Worm (Caenorhabditis elegans) whole organism, L2 larva: Measurements from ENCODE around the gene W10G11.2.

Source experiments
- C34F6.9 ChIP-seq: fragments of 150-350 bp; optimal IDR thresholded peaks from 2 replicates; lab custom pipeline; 2014; ENCODE audit warnings: missing biosample characterization, missing genetic modification characterization
- F13H6.1 ChIP-seq: sonication (generic microtip); optimal IDR thresholded peaks from 2 replicates; lab custom pipeline; 2016; ENCODE audit warnings: missing genetic modification characterization, missing compliant biosample characterization
- Y55F3AM.14 ChIP-seq: fragments of 200-800 bp; sonication (Bioruptor generic); optimal IDR thresholded peaks from 2 replicates; lab custom pipeline; 2018; ENCODE audit warnings: mild to moderate bottlenecking, missing genetic modification characterization, missing compliant biosample characterization
- ZK546.5 ChIP-seq: sonication (generic microtip); optimal IDR thresholded peaks from 2 replicates; lab custom pipeline; 2017; ENCODE audit warnings: missing biosample characterization, missing genetic modification characterization
- aly-2 ChIP-seq: fragments of 150-350 bp; optimal IDR thresholded peaks from 2 replicates; lab custom pipeline; 2014; ENCODE audit warnings: missing biosample characterization, missing genetic modification characterization
- ama-1 ChIP-seq: fragments of 150-350 bp; optimal IDR thresholded peaks from 2 replicates; lab custom pipeline; 2018; ENCODE audit warnings: inconsistent platforms
- blmp-1 ChIP-seq: sonication (generic microtip); optimal IDR thresholded peaks from 2 replicates; lab custom pipeline; 2017; ENCODE audit warnings: missing genetic modification characterization, mild to moderate bottlenecking, missing compliant biosample characterization, antibody characterized with exemption, moderate library complexity; ENCODE audit not compliant: insufficient read depth
- ceh-16 ChIP-seq: fragments of 150-350 bp; optimal IDR thresholded peaks from 2 replicates; lab custom pipeline; 2014; ENCODE audit warnings: missing biosample characterization, missing genetic modification characterization
- ceh-82 ChIP-seq: fragments of 150-350 bp; optimal IDR thresholded peaks from 2 replicates; lab custom pipeline; 2014; ENCODE audit warnings: missing biosample characterization, missing genetic modification characterization
- egl-27 ChIP-seq: sonication (generic microtip); optimal IDR thresholded peaks from 3 replicates; lab custom pipeline; 2017; ENCODE audit warnings: missing biosample characterization, missing genetic modification reagents, missing genetic modification characterization
- elt-1 ChIP-seq: fragments of 150-350 bp; optimal IDR thresholded peaks from 2 replicates; lab custom pipeline; 2014; ENCODE audit warnings: missing biosample characterization, missing genetic modification characterization
- elt-3 ChIP-seq: sonication (generic microtip); optimal IDR thresholded peaks from 2 replicates; lab custom pipeline; 2017; ENCODE audit warnings: missing biosample characterization, missing genetic modification characterization
- lin-13 ChIP-seq: fragments of 150-350 bp; optimal IDR thresholded peaks from 2 replicates; lab custom pipeline; 2014; ENCODE audit warnings: missing biosample characterization, missing genetic modification reagents, missing genetic modification characterization
- lin-39 ChIP-seq: fragments of 150-350 bp; optimal IDR thresholded peaks from 2 replicates; lab custom pipeline; 2014; ENCODE audit warnings: missing biosample characterization, missing genetic modification reagents, missing genetic modification characterization
- lsy-2 ChIP-seq, 2 experiments: fragments of 150-350 bp in 1 of 2; sonication (generic microtip) in 1 of 2; optimal IDR thresholded peaks; 2 replicates each; lab custom pipeline; 2014 to 2017; ENCODE audit warnings: missing biosample characterization in 2 of 2, missing genetic modification characterization in 2 of 2
- mab-5 ChIP-seq: fragments of 150-350 bp; optimal IDR thresholded peaks from 2 replicates; lab custom pipeline; 2014; ENCODE audit warnings: missing biosample characterization, missing genetic modification characterization
- mbf-1 ChIP-seq: sonication (generic microtip); optimal IDR thresholded peaks from 2 replicates; lab custom pipeline; 2017; ENCODE audit warnings: missing biosample characterization, missing genetic modification characterization
- mdl-1 ChIP-seq, 2 experiments: fragments of 150-350 bp in 1 of 2; sonication (generic microtip) in 1 of 2; optimal IDR thresholded peaks; 2 replicates each; lab custom pipeline; 2017; ENCODE audit warnings: missing biosample characterization in 2 of 2, missing genetic modification characterization in 2 of 2
- nhr-10 ChIP-seq: sonication (generic microtip); optimal IDR thresholded peaks from 2 replicates; lab custom pipeline; 2017; ENCODE audit warnings: missing biosample characterization, missing genetic modification characterization
- nhr-11 ChIP-seq: fragments of 150-350 bp; optimal IDR thresholded peaks from 2 replicates; lab custom pipeline; 2014; ENCODE audit warnings: missing biosample characterization, missing genetic modification characterization
- nhr-12 ChIP-seq: fragments of 150-350 bp; optimal IDR thresholded peaks from 2 replicates; lab custom pipeline; 2014; ENCODE audit warnings: missing biosample characterization, missing genetic modification characterization
- nhr-21 ChIP-seq: fragments of 150-350 bp; optimal IDR thresholded peaks from 2 replicates; lab custom pipeline; 2014; ENCODE audit warnings: missing biosample characterization, missing genetic modification characterization
- nhr-23 ChIP-seq: fragments of 150-350 bp; optimal IDR thresholded peaks from 2 replicates; lab custom pipeline; 2014; ENCODE audit warnings: missing biosample characterization, missing genetic modification reagents, missing genetic modification characterization
- nhr-25 ChIP-seq: fragments of 150-350 bp; sonication (generic microtip); optimal IDR thresholded peaks from 3 replicates; lab custom pipeline; 2014; ENCODE audit warnings: missing biosample characterization, missing genetic modification characterization
- nhr-6 ChIP-seq: fragments of 150-350 bp; optimal IDR thresholded peaks from 2 replicates; lab custom pipeline; 2014; ENCODE audit warnings: missing biosample characterization, missing genetic modification characterization
- nhr-77 ChIP-seq: fragments of 150-350 bp; optimal IDR thresholded peaks from 2 replicates; lab custom pipeline; 2014; ENCODE audit warnings: missing biosample characterization, missing genetic modification characterization
- peb-1 ChIP-seq: fragments of 150-350 bp; optimal IDR thresholded peaks from 2 replicates; lab custom pipeline; 2014; ENCODE audit warnings: missing biosample characterization, missing genetic modification characterization
- sem-4 ChIP-seq: fragments of 150-350 bp; optimal IDR thresholded peaks from 2 replicates; lab custom pipeline; 2014; ENCODE audit warnings: missing biosample characterization, missing genetic modification reagents, missing genetic modification characterization
- skn-1 ChIP-seq: sonication (generic microtip); optimal IDR thresholded peaks from 2 replicates; lab custom pipeline; 2017; ENCODE audit warnings: missing biosample characterization, missing genetic modification characterization
- sma-3 ChIP-seq: sonication (generic microtip); optimal IDR thresholded peaks from 2 replicates; lab custom pipeline; 2016; ENCODE audit warnings: missing genetic modification reagents, missing genetic modification characterization, missing compliant biosample characterization
- sma-9 ChIP-seq, 2 experiments: fragments of 150-350 bp in 1 of 2; sonication (generic microtip) in 1 of 2; optimal IDR thresholded peaks; 2 replicates each; lab custom pipeline; 2014 to 2016; ENCODE audit warnings: missing genetic modification characterization in 2 of 2, mild to moderate bottlenecking in 1 of 2, missing biosample characterization in 1 of 2, missing compliant biosample characterization in 1 of 2, missing genetic modification reagents in 1 of 2, moderate library complexity in 1 of 2
- snpc-4 ChIP-seq: fragments of 150-350 bp; optimal IDR thresholded peaks from 2 replicates; lab custom pipeline; 2014; ENCODE audit warnings: missing biosample characterization, missing genetic modification characterization
- unc-39 ChIP-seq: fragments of 150-350 bp; optimal IDR thresholded peaks from 2 replicates; lab custom pipeline; 2014; ENCODE audit warnings: missing biosample characterization, missing genetic modification characterization
- unc-55 ChIP-seq: fragments of 150-350 bp; sonication (generic microtip); optimal IDR thresholded peaks from 3 replicates; lab custom pipeline; 2014; ENCODE audit warnings: missing biosample characterization, missing genetic modification reagents, missing genetic modification characterization
- unc-62 ChIP-seq: fragments of 150-350 bp; optimal IDR thresholded peaks from 2 replicates; lab custom pipeline; 2014; ENCODE audit warnings: missing biosample characterization, missing genetic modification reagents, missing genetic modification characterization
- zag-1 ChIP-seq: fragments of 150-350 bp; optimal IDR thresholded peaks from 2 replicates; lab custom pipeline; 2014; ENCODE audit warnings: missing biosample characterization, missing genetic modification characterization
- ztf-1 ChIP-seq: fragments of 200-800 bp; sonication (Bioruptor generic); conservative IDR thresholded peaks from 2 replicates; pipeline ENCODE4 v1.3.6; 2022; ENCODE audit warnings: missing genetic modification characterization, missing compliant biosample characterization
- ztf-4 ChIP-seq: fragments of 150-350 bp; optimal IDR thresholded peaks from 2 replicates; lab custom pipeline; 2014; ENCODE audit warnings: missing biosample characterization, missing genetic modification characterization

W10G11.2 gene

ce11 chrII:3583402-3583801 lies 21.9 kb upstream of the W10G11.2 start, which contains the start of gene srh-60:
Gene srh-60 (plus strand): TSS chrII:3583702.
- TF ChIP-seq nhr-77 (tag; lab: Kevin White, UChicago): no peak
- no peak for TF ChIP-seq ceh-82
- no peak for TF ChIP-seq lin-39 (tag; lab: Kevin White, UChicago)
- no peak for TF ChIP-seq sma-3 (GFP tag; lab: Kevin White, UChicago)
- no peak for TF ChIP-seq ztf-1 (GFP tag; lab: Robert Waterston, UW)
- no peak for TF ChIP-seq elt-3 (tag; lab: Kevin White, UChicago)
- no peak for TF ChIP-seq lsy-2 (tag; optimal IDR thresholded peaks at IDR 0.05; lab: Kevin White, UChicago)
- no peak for TF ChIP-seq zag-1 (tag; lab: Kevin White, UChicago)
- TF ChIP-seq ZK546.5 (tag; lab: Kevin White, UChicago): no peak
- TF ChIP-seq peb-1 (tag; lab: Kevin White, UChicago): no peak
- TF ChIP-seq sem-4 (tag; lab: Kevin White, UChicago): no peak
- TF ChIP-seq nhr-23 (tag; lab: Kevin White, UChicago): no peak
- no peak for TF ChIP-seq sma-9 (GFP tag; optimal IDR thresholded peaks at IDR 0.05; lab: Kevin White, UChicago)
- no peak for TF ChIP-seq sma-9 (tag; optimal IDR thresholded peaks at IDR 0.05; lab: Kevin White, UChicago)

- TF ChIP-seq nhr-77 (tag; lab: Kevin White, UChicago): no peak
- TF ChIP-seq aly-2 (tag; lab: Kevin White, UChicago): no peak
- TF ChIP-seq blmp-1 (tag; lab: Kevin White, UChicago): no peak
- no peak for TF ChIP-seq egl-27 (tag; lab: Kevin White, UChicago)
- no peak for TF ChIP-seq ceh-16 (tag; lab: Kevin White, UChicago)
- TF ChIP-seq unc-55: no peak
- no peak for TF ChIP-seq ztf-1 (GFP tag; lab: Robert Waterston, UW)
- TF ChIP-seq sma-3 (GFP tag; lab: Kevin White, UChicago): no peak
- TF ChIP-seq mab-5 (tag; lab: Kevin White, UChicago): no peak
- no peak for TF ChIP-seq nhr-6 (tag; lab: Kevin White, UChicago)
- TF ChIP-seq unc-39 (tag; lab: Kevin White, UChicago): no peak
- TF ChIP-seq mdl-1 (tag; optimal IDR thresholded peaks at IDR 0.05; lab: Kevin White, UChicago): no peak
- TF ChIP-seq sma-9 (GFP tag; optimal IDR thresholded peaks at IDR 0.05; lab: Kevin White, UChicago): no peak
- TF ChIP-seq sma-9 (tag; optimal IDR thresholded peaks at IDR 0.05; lab: Kevin White, UChicago): no peak
- TF ChIP-seq elt-1 (tag; lab: Kevin White, UChicago): no peak
- no peak for TF ChIP-seq snpc-4 (tag; lab: Kevin White, UChicago)
- TF ChIP-seq peb-1 (tag; lab: Kevin White, UChicago): no peak
- TF ChIP-seq Y55F3AM.14 (GFP tag; lab: Kevin White, UChicago): no peak
- no peak for TF ChIP-seq nhr-10 (tag; lab: Kevin White, UChicago)
- no peak for TF ChIP-seq F13H6.1 (tag; lab: Kevin White, UChicago)
- no peak for TF ChIP-seq skn-1
Observed at ce11 chrII:3581752-3582151, 20.3 kb upstream of the W10G11.2 start, which contains the start of gene srh-59. Gene srh-59 (plus strand): TSS chrII:3582052.

DNA sequence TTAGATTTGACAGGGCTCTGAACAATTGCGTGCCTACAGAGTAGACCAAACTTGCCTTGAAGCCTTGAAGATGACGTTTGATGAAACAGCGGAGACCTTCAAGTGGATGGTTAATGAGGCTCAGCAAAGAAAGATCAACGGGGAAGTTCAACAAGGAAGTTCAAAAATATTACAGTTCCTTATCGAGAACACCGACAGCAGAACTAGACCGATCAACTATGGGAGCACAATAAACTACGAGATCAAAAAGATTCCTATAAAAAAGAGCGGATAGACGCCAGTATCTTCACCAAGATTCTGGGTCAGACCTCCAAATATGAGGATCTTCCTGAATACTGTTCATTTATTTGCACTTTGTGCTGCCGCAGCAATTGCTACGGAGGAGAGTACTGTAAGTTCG lies 18.3 kb upstream of the W10G11.2 start, which contains the start of gene clec-134:
TSS of gene clec-134 (plus strand) at position 301 of the 400 bp plus-strand sequence.
- TF ChIP-seq nhr-25 (no peak), egl-27 (tag; lab: Kevin White, UChicago) (no peak), nhr-10 (tag; lab: Kevin White, UChicago) (no peak), ama-1 (lab: Kevin White, UChicago) (no peak), nhr-12 (tag; lab: Kevin White, UChicago) (no peak), ztf-4 (tag; lab: Kevin White, UChicago) (no peak), C34F6.9 (tag; lab: Kevin White, UChicago) (no peak), mdl-1 (tag; optimal IDR thresholded peaks at IDR 0.05; lab: Kevin White, UChicago) (no peak), nhr-21 (tag; lab: Kevin White, UChicago) (no peak), nhr-11 (no peak), lin-13 (no peak)

ce11 chrII:3578121-3578520 lies 16.7 kb upstream of the W10G11.2 start, which contains the start of gene clec-133:
Gene clec-133 (plus strand): TSS chrII:3578421.
- TF ChIP-seq sma-9 (GFP tag; optimal IDR thresholded peaks at IDR 0.05; lab: Kevin White, UChicago) (no peak), sma-9 (tag; optimal IDR thresholded peaks at IDR 0.05; lab: Kevin White, UChicago) (no peak), egl-27 (tag; lab: Kevin White, UChicago) (no peak), elt-3 (tag; lab: Kevin White, UChicago) (no peak), unc-62 (GFP tag; lab: Kevin White, UChicago) (no peak), mbf-1 (tag; lab: Kevin White, UChicago) (no peak), ceh-16 (tag; lab: Kevin White, UChicago) (no peak), nhr-10 (tag; lab: Kevin White, UChicago) (no peak), skn-1 (no peak), nhr-6 (tag; lab: Kevin White, UChicago) (no peak), ama-1 (lab: Kevin White, UChicago) (no peak), lin-13 (no peak), peb-1 (tag; lab: Kevin White, UChicago) (no peak), unc-39 (tag; lab: Kevin White, UChicago) (no peak), snpc-4 (tag; lab: Kevin White, UChicago) (no peak), aly-2 (tag; lab: Kevin White, UChicago) (no peak)
